Fruit fly (Drosophila melanogaster) whole organism, larva: ENCODE data around the gene CG10376.

Source experiments
- noc ChIP-seq: fragments of 200-800 bp; sonication (Bioruptor generic); optimal IDR thresholded peaks from 3 replicates; lab custom pipeline; 2019; ENCODE audit warnings: missing biosample characterization, mild to moderate bottlenecking, missing genetic modification characterization, moderate library complexity

The CG10376 gene

dm6 chr2L:18702721-18703488 is at the start of gene CG10376, which contains the start of gene CG10343:
Gene CG10376, minus strand, starts transcription at chr2L:18703105.
Gene CG10343, plus strand, starts transcription at chr2L:18703473.
- TF ChIP-seq noc (tag; lab: Kevin White, UChicago) = peak; percentile 85

DNA sequence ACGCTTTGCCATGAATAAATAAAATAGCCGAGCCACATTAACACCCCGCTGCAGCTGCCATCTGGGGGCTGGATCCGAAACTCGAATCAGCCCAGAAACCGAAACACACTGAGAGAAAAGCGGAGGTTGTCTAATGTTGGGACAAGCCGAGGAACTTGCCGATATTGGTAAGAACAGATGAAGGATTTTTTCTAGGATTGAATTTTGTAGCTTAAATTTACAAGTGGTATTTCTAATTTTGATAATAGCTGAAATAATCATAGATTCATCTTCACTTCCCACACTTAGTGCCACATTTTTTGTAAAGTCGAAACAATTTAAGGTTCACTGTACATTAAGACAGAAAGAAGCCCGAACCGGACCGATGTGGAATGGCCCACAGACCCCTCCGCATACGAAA is 49.1 kb upstream of the CG10376 start:
- TF ChIP-seq noc (tag; lab: Kevin White, UChicago) = no peak

DNA sequence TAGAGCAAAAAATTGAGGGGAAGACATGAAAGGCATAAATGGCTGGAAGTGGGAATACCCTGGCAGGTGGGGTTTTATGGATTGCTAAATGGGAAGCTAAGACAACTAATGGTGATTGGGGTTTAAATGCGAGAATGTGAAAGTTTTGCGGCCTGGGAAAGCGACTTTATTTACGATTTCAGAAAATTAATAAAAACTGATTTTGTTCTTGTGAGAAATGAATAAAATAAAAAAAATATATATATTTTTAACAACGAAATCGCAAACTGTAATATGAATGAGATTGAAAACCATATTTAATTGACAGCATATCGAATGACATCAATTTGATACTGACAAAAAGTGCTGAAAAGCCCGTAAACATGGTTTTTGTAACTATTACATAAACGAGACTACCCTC is 48.4 kb upstream of the CG10376 start:
- no peak for TF ChIP-seq noc (tag; lab: Kevin White, UChicago)

DNA sequence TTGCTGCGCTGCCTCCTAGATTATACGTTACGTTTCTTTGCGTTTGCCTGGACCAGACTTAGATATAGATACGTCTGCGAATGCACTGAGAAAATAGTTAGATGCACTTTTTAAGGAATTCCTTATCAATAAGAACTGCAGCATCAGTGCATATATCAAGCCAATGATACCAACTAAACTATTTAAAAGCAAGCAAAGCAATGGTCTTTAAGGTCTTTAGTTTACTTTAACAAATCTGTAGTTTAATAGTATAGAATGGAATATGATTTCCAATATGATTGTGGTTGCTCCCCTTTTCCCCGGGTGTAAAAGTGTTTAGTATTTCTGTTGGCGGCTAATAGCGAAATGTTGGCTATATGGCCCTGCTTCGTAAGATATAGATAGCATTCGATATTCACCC is 43.8 kb upstream of the CG10376 start:
- no peak for TF ChIP-seq noc (tag; lab: Kevin White, UChicago)

DNA sequence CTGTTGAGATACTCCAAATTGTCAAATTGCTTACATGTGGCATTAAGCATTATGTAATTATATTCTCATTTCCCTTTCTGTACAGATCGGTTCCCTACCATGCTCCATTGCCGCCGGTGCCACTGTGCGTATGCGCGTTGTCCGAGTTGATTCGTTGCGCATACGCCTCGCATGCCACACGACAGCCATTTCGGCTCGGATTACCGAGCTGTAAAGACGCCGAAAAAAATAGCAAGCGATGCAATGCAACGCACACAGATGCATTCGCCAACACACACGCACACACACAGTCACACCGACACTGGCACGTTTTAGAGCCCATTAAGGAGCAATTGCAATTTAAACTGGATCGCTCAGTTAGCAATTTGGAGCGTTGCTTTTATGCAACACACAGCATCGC is 42.5 kb upstream of the CG10376 start:
- TF ChIP-seq noc (tag; lab: Kevin White, UChicago) = no peak

DNA sequence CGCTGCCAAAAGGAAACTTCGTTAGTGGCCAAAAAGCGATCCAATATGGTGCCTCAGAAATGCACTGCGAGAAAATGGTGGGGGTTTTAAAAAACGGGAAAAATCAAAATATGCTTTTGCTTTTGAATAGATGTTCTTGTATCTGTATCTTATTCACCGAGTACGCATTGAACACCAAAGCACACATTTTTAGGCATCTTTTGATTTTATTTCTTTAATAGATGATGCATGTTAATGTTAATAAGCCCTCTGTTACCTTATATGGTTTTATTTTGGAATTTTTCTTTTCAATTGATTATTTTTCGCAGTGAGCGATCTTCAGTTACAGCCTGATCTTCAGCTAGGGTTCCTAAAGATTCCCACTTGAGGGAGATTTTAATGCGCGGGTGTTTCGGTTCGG is 41.0 kb upstream of the CG10376 start:
- TF ChIP-seq noc (tag; lab: Kevin White, UChicago) = no peak

- no peak for TF ChIP-seq noc (tag; lab: Kevin White, UChicago)
Observed at dm6 chr2L:18742710-18743109, 39.8 kb upstream of the CG10376 start.

DNA sequence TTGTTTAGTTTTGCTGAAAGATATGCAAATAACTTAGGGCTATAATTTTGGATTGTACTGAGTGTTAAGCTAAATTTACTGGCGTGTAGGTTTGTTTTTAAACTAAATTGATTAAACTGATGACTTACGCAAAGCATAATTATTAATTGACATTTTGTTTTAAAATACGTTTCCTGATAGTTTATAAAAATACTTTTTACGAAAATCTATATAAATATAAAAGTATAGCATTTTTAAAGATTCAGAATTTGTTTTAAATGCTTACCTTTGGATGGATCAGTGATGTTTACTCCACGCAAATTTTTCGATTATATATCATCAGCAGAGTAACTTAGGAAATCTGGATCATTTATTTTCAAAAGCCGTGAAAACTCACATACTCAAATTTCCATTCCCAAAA is 37.1 kb upstream of the CG10376 start, which contains the start of the genes CG42752 and CG15167:
CG42752 (minus strand) TSS at position 101 of the 400 bp plus-strand sequence.
CG15167 (plus strand) TSS at position 349 of the 400 bp plus-strand sequence.
- TF ChIP-seq noc (tag; lab: Kevin White, UChicago) = no peak

DNA sequence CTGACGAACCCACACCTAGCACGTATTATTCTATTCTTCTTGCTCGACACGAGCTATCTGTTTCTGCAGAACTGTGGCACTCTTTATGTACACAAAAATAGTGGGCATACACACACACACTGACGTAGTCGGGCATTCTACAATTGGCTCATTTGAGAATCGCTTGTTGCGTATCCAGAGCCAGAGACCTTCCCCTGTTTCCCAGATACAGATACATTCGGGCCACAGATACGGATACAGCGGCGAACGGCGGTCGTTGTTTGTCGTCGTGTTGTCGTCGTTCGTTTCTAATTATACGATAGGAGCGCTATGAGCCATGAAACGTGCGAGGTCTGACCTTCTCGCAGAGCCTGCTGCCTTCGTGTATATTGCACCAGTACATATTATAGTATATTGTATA is 34.3 kb upstream of the CG10376 start:
- TF ChIP-seq noc (tag; lab: Kevin White, UChicago) = no peak

- TF ChIP-seq noc (tag; lab: Kevin White, UChicago) = no peak
Observed at dm6 chr2L:18735553-18736167, 32.8 kb upstream of the CG10376 start.

DNA sequence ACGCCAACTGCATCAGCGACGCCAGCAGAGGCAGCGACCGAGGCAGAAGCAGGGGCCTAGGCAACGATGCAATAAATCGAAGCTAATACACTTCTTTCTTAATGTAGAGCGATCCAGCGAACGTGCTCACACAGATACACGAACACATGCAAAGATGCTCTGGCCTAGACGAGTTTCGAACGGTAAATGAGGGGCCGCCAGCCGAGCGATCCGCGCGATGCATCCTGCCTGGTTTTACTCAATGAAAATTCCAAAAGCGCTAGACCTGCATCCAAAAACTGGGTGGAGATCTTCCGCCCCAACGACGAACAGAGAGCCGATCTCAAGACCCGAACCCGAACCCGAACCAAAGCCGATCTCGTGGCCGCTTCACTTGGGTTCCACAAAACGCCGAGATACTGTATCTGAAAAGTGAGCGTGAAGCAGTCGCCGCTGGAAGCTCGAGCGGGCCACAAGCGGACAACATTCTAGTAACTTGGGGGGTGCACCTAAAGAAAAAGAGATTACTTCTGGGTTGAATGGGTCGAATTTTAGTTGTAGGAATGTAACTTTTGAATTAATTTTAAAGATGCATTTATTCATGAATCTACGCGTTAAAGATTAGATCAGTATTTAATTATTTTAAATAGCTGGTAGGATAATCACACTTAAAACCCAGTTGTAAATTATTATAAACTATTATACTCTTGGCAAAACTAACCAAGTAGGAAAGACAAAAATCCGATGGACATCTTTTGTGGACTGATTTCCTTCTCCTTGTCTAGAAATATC is 30.0 kb upstream of the CG10376 start:
- TF ChIP-seq noc (tag; lab: Kevin White, UChicago) = no peak

DNA sequence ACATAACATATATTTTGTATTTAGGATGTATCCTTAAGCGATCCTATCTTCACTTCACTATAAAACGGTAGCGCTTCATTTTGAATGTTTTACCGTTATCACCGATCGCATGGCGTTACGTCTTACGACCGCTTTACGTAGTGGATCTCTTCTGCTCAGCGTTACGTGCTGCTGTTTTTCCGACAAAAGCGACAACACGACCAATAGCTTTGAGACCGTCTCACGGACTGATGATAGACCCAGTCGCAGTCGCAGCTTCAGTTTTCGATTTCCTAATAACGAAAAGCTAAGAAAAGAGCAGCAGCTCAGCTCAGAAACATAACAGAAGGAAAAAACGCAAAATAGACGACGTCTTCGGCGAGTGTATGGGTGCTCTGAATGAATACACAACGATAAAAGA is 29.4 kb upstream of the CG10376 start, which contains the start of gene CG10348:
CG10348 (minus strand) TSS at position 234 of the 400 bp plus-strand sequence.
- no peak for TF ChIP-seq noc (tag; lab: Kevin White, UChicago)

DNA sequence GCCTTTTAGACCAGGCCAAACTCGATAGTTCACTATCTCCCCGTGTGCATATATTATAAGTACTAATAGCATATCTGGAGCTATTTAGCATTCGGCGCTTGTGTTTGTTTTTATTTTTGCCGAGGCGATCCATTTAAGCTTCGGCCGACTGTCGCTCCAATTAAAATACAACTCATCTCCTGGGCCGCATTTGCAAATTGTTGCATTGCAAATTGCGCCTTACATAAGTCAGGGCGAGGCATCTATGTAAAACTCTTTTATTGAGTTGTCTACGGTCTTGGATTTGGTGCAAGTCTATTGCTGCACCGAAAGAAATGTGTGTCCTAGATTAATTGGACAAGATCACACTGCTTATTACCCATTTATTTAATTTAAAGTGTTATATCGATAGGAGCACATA is 25.1 kb upstream of the CG10376 start:
- TF ChIP-seq noc (tag; lab: Kevin White, UChicago) = no peak

- TF ChIP-seq noc (tag; lab: Kevin White, UChicago) = no peak
Observed at dm6 chr2L:18724842-18725241, 21.9 kb upstream of the CG10376 start.

- TF ChIP-seq noc (tag; lab: Kevin White, UChicago) = no peak
Observed at dm6 chr2L:18719583-18719982, 16.7 kb upstream of the CG10376 start.
